Fruit fly (Drosophila melanogaster) whole organism, prepupa: ENCODE measurements around the gene Cyp4ac1.

ENCODE experiments used
- Blimp-1 ChIP-seq: fragments of 200-800 bp; sonication (Bioruptor generic); optimal IDR thresholded peaks from 3 replicates; lab custom pipeline; 2017; ENCODE audit warnings: missing biosample characterization, missing genetic modification characterization, mild to moderate bottlenecking, moderate library complexity, missing genetic modification reagents
- CG10631 ChIP-seq: fragments of 200-800 bp; sonication (Bioruptor generic); optimal IDR thresholded peaks from 2 replicates; lab custom pipeline; 2016; ENCODE audit warnings: missing biosample characterization, missing genetic modification characterization
- CG10669 ChIP-seq: fragments of 200-800 bp; sonication (Bioruptor generic); optimal IDR thresholded peaks from 3 replicates; lab custom pipeline; 2018; ENCODE audit warnings: missing biosample characterization, mild to moderate bottlenecking, missing genetic modification characterization, moderate library complexity
- CG11294 ChIP-seq: fragments of 200-800 bp; sonication (Bioruptor generic); IDR thresholded peaks from 2 replicates; pipeline ENCODE4 v1.3.6; 2022; ENCODE audit warnings: missing biosample characterization, missing genetic modification characterization
- CG11762 ChIP-seq: fragments of 200-800 bp; sonication (Bioruptor generic); optimal IDR thresholded peaks from 3 replicates; lab custom pipeline; 2016; ENCODE audit warnings: missing biosample characterization, missing genetic modification characterization; ENCODE audit not compliant: insufficient read depth
- CG11902 ChIP-seq: fragments of 200-800 bp; sonication (Bioruptor generic); optimal IDR thresholded peaks from 3 replicates; lab custom pipeline; 2016; ENCODE audit warnings: missing biosample characterization, missing genetic modification characterization
- CG1621 ChIP-seq: fragments of 200-800 bp; sonication (Bioruptor generic); optimal IDR thresholded peaks from 3 replicates; lab custom pipeline; 2018; ENCODE audit warnings: missing biosample characterization, mild to moderate bottlenecking, missing genetic modification characterization
- CG16779 ChIP-seq: fragments of 200-800 bp; sonication (Bioruptor generic); optimal IDR thresholded peaks from 3 replicates; lab custom pipeline; 2017; ENCODE audit warnings: missing biosample characterization, mild to moderate bottlenecking, missing genetic modification characterization
- CG3032 ChIP-seq: fragments of 200-800 bp; optimal IDR thresholded peaks from 2 replicates; lab custom pipeline; 2019; ENCODE audit warnings: missing biosample characterization, mild to moderate bottlenecking, missing genetic modification characterization, moderate library complexity
- CG31627 ChIP-seq: fragments of 200-800 bp; sonication (Bioruptor generic); optimal IDR thresholded peaks from 3 replicates; lab custom pipeline; 2016; ENCODE audit warnings: missing biosample characterization, missing genetic modification characterization
- CG34406 ChIP-seq: fragments of 200-800 bp; sonication (Bioruptor generic); optimal IDR thresholded peaks from 3 replicates; lab custom pipeline; 2016; ENCODE audit warnings: missing biosample characterization, missing genetic modification characterization
- CG3919 ChIP-seq: fragments of 200-800 bp; sonication (Bioruptor generic); optimal IDR thresholded peaks from 3 replicates; lab custom pipeline; 2016; ENCODE audit warnings: missing biosample characterization, missing genetic modification characterization
- CG4318 ChIP-seq: fragments of 200-800 bp; sonication (Bioruptor generic); optimal IDR thresholded peaks from 3 replicates; lab custom pipeline; 2017; ENCODE audit warnings: missing biosample characterization, mild to moderate bottlenecking, missing genetic modification characterization
- CG6163 ChIP-seq: fragments of 200-800 bp; sonication (Bioruptor generic); IDR thresholded peaks from 3 replicates; pipeline ENCODE4 v1.3.6; 2022; ENCODE audit warnings: missing biosample characterization, missing genetic modification characterization
- CG6276 ChIP-seq: fragments of 200-800 bp; sonication (Bioruptor generic); optimal IDR thresholded peaks from 2 replicates; lab custom pipeline; 2017; ENCODE audit warnings: missing biosample characterization, mild to moderate bottlenecking, missing genetic modification characterization
- CG6792 ChIP-seq: fragments of 200-800 bp; sonication (Bioruptor generic); optimal IDR thresholded peaks from 3 replicates; lab custom pipeline; 2016; ENCODE audit warnings: missing biosample characterization, missing genetic modification characterization
- CG6808 ChIP-seq: fragments of 200-800 bp; sonication (Bioruptor generic); optimal IDR thresholded peaks from 3 replicates; lab custom pipeline; 2017; ENCODE audit warnings: missing biosample characterization, missing genetic modification characterization, mild to moderate bottlenecking, moderate library complexity, missing genetic modification reagents
- CG6854 ChIP-seq: fragments of 200-800 bp; sonication (Bioruptor generic); optimal IDR thresholded peaks from 2 replicates; lab custom pipeline; 2017; ENCODE audit warnings: missing biosample characterization, mild to moderate bottlenecking, missing genetic modification characterization
- CG8319 ChIP-seq: fragments of 200-800 bp; sonication (Bioruptor generic); optimal IDR thresholded peaks from 3 replicates; lab custom pipeline; 2016; ENCODE audit warnings: missing biosample characterization, missing genetic modification characterization
- CG8632 ChIP-seq: fragments of 200-800 bp; sonication (Bioruptor generic); optimal IDR thresholded peaks from 3 replicates; lab custom pipeline; 2016; ENCODE audit warnings: missing biosample characterization, missing genetic modification characterization
- CG9139 ChIP-seq: fragments of 200-800 bp; sonication (Bioruptor generic); optimal IDR thresholded peaks from 3 replicates; lab custom pipeline; 2017; ENCODE audit warnings: missing biosample characterization, mild to moderate bottlenecking, missing genetic modification characterization
- Eip78C ChIP-seq: fragments of 200-800 bp; sonication (Bioruptor generic); peaks from one replicate; lab custom pipeline; 2016; ENCODE audit warnings: missing biosample characterization, missing genetic modification characterization
- Eip93F ChIP-seq: fragments of 200-800 bp; sonication (Bioruptor generic); optimal IDR thresholded peaks from 2 replicates; lab custom pipeline; 2016; ENCODE audit warnings: missing biosample characterization, mild to moderate bottlenecking, missing genetic modification characterization
- Ets21C ChIP-seq: fragments of 200-800 bp; sonication (Bioruptor generic); optimal IDR thresholded peaks from 3 replicates; lab custom pipeline; 2016; ENCODE audit warnings: missing biosample characterization, missing genetic modification characterization
- Ets96B ChIP-seq: fragments of 200-800 bp; optimal IDR thresholded peaks from 2 replicates; lab custom pipeline; 2019; ENCODE audit warnings: missing biosample characterization, mild to moderate bottlenecking, missing genetic modification characterization, moderate library complexity
- Gug ChIP-seq: fragments of 200-800 bp; sonication (Bioruptor generic); IDR thresholded peaks from 2 replicates; pipeline ENCODE4 v1.3.6; 2022; ENCODE audit warnings: missing biosample characterization, missing genetic modification characterization
- Hr38 ChIP-seq: sonication (Bioruptor generic); optimal IDR thresholded peaks from 2 replicates; lab custom pipeline; 2016; ENCODE audit warnings: missing biosample characterization, missing genetic modification characterization
- Hr39 ChIP-seq: fragments of 200-800 bp; sonication (Bioruptor generic); optimal IDR thresholded peaks from 2 replicates; lab custom pipeline; 2016; ENCODE audit warnings: missing biosample characterization, missing genetic modification characterization
- Hr4 ChIP-seq: fragments of 200-800 bp; sonication (Bioruptor generic); optimal IDR thresholded peaks from 3 replicates; lab custom pipeline; 2016; ENCODE audit warnings: missing biosample characterization, missing genetic modification characterization
- Met ChIP-seq: fragments of 200-800 bp; sonication (Bioruptor generic); optimal IDR thresholded peaks from 3 replicates; lab custom pipeline; 2016; ENCODE audit warnings: missing biosample characterization, missing genetic modification characterization
- OdsH ChIP-seq: fragments of 200-800 bp; sonication (Bioruptor generic); optimal IDR thresholded peaks from 3 replicates; lab custom pipeline; 2016; ENCODE audit warnings: missing biosample characterization, missing genetic modification characterization
- Sox102F ChIP-seq: fragments of 200-800 bp; sonication (Bioruptor generic); optimal IDR thresholded peaks from 2 replicates; lab custom pipeline; 2016; ENCODE audit warnings: missing biosample characterization, mild to moderate bottlenecking, missing genetic modification characterization
- Sox14 ChIP-seq: fragments of 200-800 bp; sonication (Bioruptor generic); optimal IDR thresholded peaks from 3 replicates; lab custom pipeline; 2016; ENCODE audit warnings: missing biosample characterization, missing genetic modification characterization
- Sox15 ChIP-seq: fragments of 200-800 bp; sonication (Bioruptor generic); optimal IDR thresholded peaks from 3 replicates; lab custom pipeline; 2016; ENCODE audit warnings: missing biosample characterization, missing genetic modification characterization
- acj6 ChIP-seq: fragments of 200-800 bp; sonication (Bioruptor generic); optimal IDR thresholded peaks from 3 replicates; lab custom pipeline; 2016; ENCODE audit warnings: missing biosample characterization, missing genetic modification characterization
- cyc ChIP-seq: fragments of 200-800 bp; sonication (Bioruptor generic); optimal IDR thresholded peaks from 3 replicates; lab custom pipeline; 2016; ENCODE audit warnings: missing biosample characterization, missing genetic modification characterization
- dac ChIP-seq: fragments of 200-800 bp; sonication (Bioruptor generic); optimal IDR thresholded peaks from 2 replicates; lab custom pipeline; 2017; ENCODE audit warnings: missing biosample characterization, mild to moderate bottlenecking, missing genetic modification characterization
- dsx ChIP-seq: fragments of 200-800 bp; optimal IDR thresholded peaks from 3 replicates; lab custom pipeline; 2019; ENCODE audit warnings: missing biosample characterization, mild to moderate bottlenecking, missing genetic modification characterization, moderate library complexity; ENCODE audit not compliant: poor library complexity, severe bottlenecking
- eg ChIP-seq: fragments of 200-800 bp; sonication (Bioruptor generic); IDR thresholded peaks from 3 replicates; pipeline ENCODE4 v1.3.6; 2022; ENCODE audit warnings: missing biosample characterization, missing genetic modification characterization
- esn ChIP-seq: fragments of 200-800 bp; sonication (Bioruptor generic); optimal IDR thresholded peaks from 2 replicates; lab custom pipeline; 2016; ENCODE audit warnings: missing biosample characterization, mild to moderate bottlenecking, missing genetic modification characterization, moderate library complexity
- fd59A ChIP-seq: fragments of 200-800 bp; sonication (Bioruptor generic); optimal IDR thresholded peaks from 2 replicates; lab custom pipeline; 2017; ENCODE audit warnings: missing biosample characterization, mild to moderate bottlenecking, missing genetic modification characterization, missing genetic modification reagents
- fd85E ChIP-seq: fragments of 200-800 bp; sonication (Bioruptor generic); optimal IDR thresholded peaks from 3 replicates; lab custom pipeline; 2016; ENCODE audit warnings: missing biosample characterization, missing genetic modification characterization
- fkh ChIP-seq: fragments of 200-800 bp; sonication (Bioruptor generic); optimal IDR thresholded peaks from 3 replicates; lab custom pipeline; 2017; ENCODE audit warnings: missing biosample characterization, mild to moderate bottlenecking, missing genetic modification characterization, moderate library complexity
- lz ChIP-seq: fragments of 200-800 bp; sonication (Bioruptor generic); optimal IDR thresholded peaks from 3 replicates; lab custom pipeline; 2016; ENCODE audit warnings: missing biosample characterization, missing genetic modification characterization
- net ChIP-seq: fragments of 200-800 bp; sonication (Bioruptor generic); optimal IDR thresholded peaks from 3 replicates; lab custom pipeline; 2016; ENCODE audit warnings: missing biosample characterization, missing genetic modification characterization
- pdm3 ChIP-seq: fragments of 200-800 bp; sonication (Bioruptor generic); optimal IDR thresholded peaks from 3 replicates; lab custom pipeline; 2016; ENCODE audit warnings: missing biosample characterization, missing genetic modification characterization
- salr ChIP-seq, 2 experiments: fragments of 200-800 bp; sonication (Bioruptor generic); optimal IDR thresholded peaks; 3 replicates each; lab custom pipeline; 2016 to 2018; ENCODE audit warnings: missing biosample characterization in 2 of 2, missing genetic modification characterization in 2 of 2, mild to moderate bottlenecking in 1 of 2
- spab ChIP-seq: fragments of 200-800 bp; sonication (Bioruptor generic); optimal IDR thresholded peaks from 2 replicates; lab custom pipeline; 2017; ENCODE audit warnings: missing biosample characterization, mild to moderate bottlenecking, missing genetic modification characterization, missing genetic modification reagents
- ss ChIP-seq, 2 experiments: fragments of 200-800 bp; sonication (Bioruptor generic); optimal IDR thresholded peaks; 2 replicates in 1 of 2; 3 replicates in 1 of 2; lab custom pipeline; 2017 to 2018; ENCODE audit warnings: mild to moderate bottlenecking in 2 of 2, missing biosample characterization in 2 of 2, missing genetic modification characterization in 2 of 2, moderate library complexity in 1 of 2
- svp ChIP-seq: fragments of 200-800 bp; sonication (Bioruptor generic); peaks from one replicate; lab custom pipeline; 2016; ENCODE audit warnings: missing biosample characterization, missing genetic modification characterization
- topi ChIP-seq: fragments of 200-800 bp; sonication (Bioruptor generic); optimal IDR thresholded peaks from 3 replicates; lab custom pipeline; 2016; ENCODE audit warnings: missing biosample characterization, missing genetic modification characterization
- vri ChIP-seq: fragments of 200-800 bp; sonication (Bioruptor generic); optimal IDR thresholded peaks from 3 replicates; lab custom pipeline; 2016; ENCODE audit warnings: missing biosample characterization, mild to moderate bottlenecking, missing genetic modification characterization

Gene Cyp4ac1

dm6 chr2L:5302284-5302683 is 38.5 kb downstream of the Cyp4ac1 start:
- no peak for TF ChIP-seq CG11762 (GFP tag; lab: Kevin White, UChicago)
- peak; percentile 68 for TF ChIP-seq svp (GFP tag; lab: Kevin White, UChicago)
- TF ChIP-seq CG3919 = no peak
- no peak for TF ChIP-seq fd85E (GFP tag; lab: Kevin White, UChicago)
- no peak for TF ChIP-seq ss (GFP tag; optimal IDR thresholded peaks at IDR 0.05; lab: Kevin White, UChicago)
- no peak for TF ChIP-seq CG6854 (GFP tag; lab: Kevin White, UChicago)
- peak; percentile 45 for TF ChIP-seq Sox14
- TF ChIP-seq Ets96B (tag; lab: Kevin White, UChicago) = peak; percentile 25
- no peak for TF ChIP-seq vri (GFP tag; lab: Kevin White, UChicago)
- TF ChIP-seq Gug = no peak; the same call in 1 of the 2 replicates
- no peak for TF ChIP-seq CG16779
- TF ChIP-seq Blimp-1 (GFP tag; lab: Kevin White, UChicago) = no peak
- TF ChIP-seq CG8319 (GFP tag; lab: Kevin White, UChicago) = no peak
- no peak for TF ChIP-seq CG6808 (GFP tag; lab: Kevin White, UChicago)
- no peak for TF ChIP-seq spab (GFP tag; lab: Kevin White, UChicago)
- peak; percentile 12 for TF ChIP-seq acj6 (GFP tag; lab: Kevin White, UChicago)
- TF ChIP-seq Sox102F (GFP tag; lab: Kevin White, UChicago) = no peak
- TF ChIP-seq dac (GFP tag; lab: Kevin White, UChicago) = no peak
- TF ChIP-seq Ets21C = no peak
- TF ChIP-seq CG6792 (GFP tag; lab: Kevin White, UChicago) = peak; percentile 16
- no peak for TF ChIP-seq CG6163 (GFP tag; lab: Robert Waterston, UW)
- TF ChIP-seq CG4318 (GFP tag; lab: Kevin White, UChicago) = peak; percentile 18
- peak; percentile 49 for TF ChIP-seq OdsH
- peak; percentile 29 for TF ChIP-seq Hr4 (GFP tag; lab: Kevin White, UChicago)
- peak; percentile 31 for TF ChIP-seq lz
- no peak for TF ChIP-seq CG11902 (GFP tag; lab: Kevin White, UChicago)
- TF ChIP-seq CG31627 = peak; percentile 15
- no peak for TF ChIP-seq CG1621 (tag; lab: Kevin White, UChicago)
- no peak for TF ChIP-seq dsx
- TF ChIP-seq Sox15 (GFP tag; lab: Kevin White, UChicago) = no peak
- TF ChIP-seq cyc = no peak
- TF ChIP-seq CG10669 (GFP tag; lab: Kevin White, UChicago) = peak; percentile 10
- peak; percentile 5 for TF ChIP-seq CG3032 (tag; lab: Kevin White, UChicago)
- TF ChIP-seq Met (GFP tag; lab: Kevin White, UChicago) = no peak
- TF ChIP-seq CG8632 = no peak
- peak; percentile 16; the same call in 2 of the 3 replicates for TF ChIP-seq eg (GFP tag; lab: Robert Waterston, UW)
- TF ChIP-seq topi (GFP tag; lab: Kevin White, UChicago) = peak; percentile 24
- TF ChIP-seq fkh (GFP tag; lab: Kevin White, UChicago) = no peak
- TF ChIP-seq salr (GFP tag; optimal IDR thresholded peaks at IDR 0.05; lab: Kevin White, UChicago) = no peak
- no peak for TF ChIP-seq net (GFP tag; lab: Kevin White, UChicago)
- TF ChIP-seq Hr39 = peak; percentile 31
- TF ChIP-seq CG11294 (GFP tag; lab: Robert Waterston, UW) = peak; percentile 17; the same call in 1 of the 2 replicates
- peak; percentile 20 for TF ChIP-seq CG34406 (GFP tag; lab: Kevin White, UChicago)
- peak; percentile 2 for TF ChIP-seq esn (GFP tag; lab: Kevin White, UChicago)
- no peak for TF ChIP-seq CG9139 (GFP tag; lab: Kevin White, UChicago)
- TF ChIP-seq fd59A (GFP tag; lab: Kevin White, UChicago) = no peak
- TF ChIP-seq Eip93F = no peak
- TF ChIP-seq Eip78C (GFP tag; lab: Kevin White, UChicago) = peak; percentile 63
- TF ChIP-seq CG10631 (GFP tag; lab: Kevin White, UChicago) = no peak
- no peak for TF ChIP-seq Hr38 (GFP tag; lab: Kevin White, UChicago)
- TF ChIP-seq CG6276 (GFP tag; lab: Kevin White, UChicago) = no peak
- peak; percentile 30 for TF ChIP-seq pdm3 (GFP tag; lab: Kevin White, UChicago)
